Worm (Caenorhabditis elegans) whole organism, L4/young adult: ENCODE measurements around the gene pat-4.

Source experiments
- W03F9.2 ChIP-seq: fragments of 150-350 bp; optimal IDR thresholded peaks from 2 replicates; lab custom pipeline; 2014; ENCODE audit warnings: missing biosample characterization, missing genetic modification characterization
- dao-5 ChIP-seq: sonication (generic microtip); optimal IDR thresholded peaks from 2 replicates; lab custom pipeline; 2016; ENCODE audit warnings: missing genotype, missing genetic modification characterization, moderate library complexity, missing compliant biosample characterization
- him-1 ChIP-seq: sonication (generic microtip); optimal IDR thresholded peaks from 2 replicates; lab custom pipeline; 2016; ENCODE audit warnings: missing genotype, missing genetic modification reagents, missing genetic modification characterization, missing compliant biosample characterization

DNA sequence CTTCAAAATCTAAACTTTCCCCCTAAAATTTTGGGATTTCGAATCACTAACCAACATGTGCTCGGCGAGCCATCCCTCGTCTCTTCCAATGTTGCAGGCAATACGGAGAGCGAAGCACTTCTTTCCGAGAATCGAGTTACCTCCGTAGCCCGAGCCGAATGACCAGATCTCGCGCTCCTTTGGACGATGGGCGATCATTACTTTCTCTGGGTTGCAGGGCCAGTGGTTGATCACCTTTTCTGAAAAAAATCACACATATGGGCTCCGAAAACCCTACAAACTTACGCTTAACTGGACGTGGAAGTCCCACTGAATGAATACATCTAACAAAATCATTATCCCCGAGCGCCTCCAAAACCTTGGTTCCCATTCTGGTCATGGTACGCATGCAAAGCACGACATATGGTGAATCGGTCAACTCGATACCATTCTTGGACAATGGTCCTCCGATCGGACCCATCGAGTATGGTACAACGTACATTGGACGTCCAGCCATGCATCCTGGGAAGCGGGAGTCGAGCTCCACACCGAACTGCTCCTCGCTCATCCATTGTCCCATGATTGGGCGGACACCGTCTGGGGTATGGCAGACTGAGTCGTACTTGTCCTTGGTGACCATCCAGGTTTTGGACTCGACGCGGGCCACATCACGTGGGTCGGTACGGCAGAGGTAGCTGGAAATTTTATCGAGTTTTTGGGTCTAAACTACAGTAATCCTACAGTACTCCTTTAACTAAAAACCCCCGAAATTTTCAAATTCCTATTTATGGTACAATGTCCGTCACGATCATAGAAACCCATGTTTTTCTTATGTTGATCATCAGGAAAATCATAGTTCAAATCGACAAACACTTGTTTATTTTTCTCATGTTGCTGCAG, 29.6 kb downstream of the pat-4 start:
- TF ChIP-seq him-1 (no peak), dao-5 (tag; lab: Kevin White, UChicago) (no peak), W03F9.2 (no peak)
